Fruit fly (Drosophila melanogaster): ENCODE measurements around the gene CG42504.

The CG42504 gene

dm6 chr3R:12078961-12079360 is 47.4 kb upstream of the CG42504 start (continued):
- TF ChIP-seq shn (GFP tag; optimal IDR thresholded peaks at IDR 0.05), result no peak
- peak; percentile 65 for TF ChIP-seq CG10209 (GFP tag; optimal IDR thresholded peaks at IDR 0.05)
- peak; percentile 79 for TF ChIP-seq Hand (GFP tag; optimal IDR thresholded peaks at IDR 0.05)
- TF ChIP-seq CG12236 (GFP tag; optimal IDR thresholded peaks at IDR 0.05), result no peak
- peak; percentile 68 for TF ChIP-seq CG1024 (GFP tag; IDR thresholded peaks at IDR 0.05)
- peak; percentile 73 for TF ChIP-seq seq (GFP tag; IDR thresholded peaks at IDR 0.05)
- TF ChIP-seq CHES-1-like (GFP tag; optimal IDR thresholded peaks at IDR 0.05), result no peak
- no peak for TF ChIP-seq gfzf (GFP tag; optimal IDR thresholded peaks at IDR 0.05)
- TF ChIP-seq CG17359 (tag; optimal IDR thresholded peaks at IDR 0.05), result peak; percentile 86
- TF ChIP-seq ems (GFP tag; optimal IDR thresholded peaks at IDR 0.05), result no peak
- TF ChIP-seq Ada2b (GFP tag; IDR thresholded peaks at IDR 0.05), result peak; percentile 83
- TF ChIP-seq pan (optimal IDR thresholded peaks at IDR 0.05), result no peak
- TF ChIP-seq pan (GFP tag; optimal IDR thresholded peaks at IDR 0.05 in 1 of 2, IDR thresholded peaks at IDR 0.05 in 1 of 2), result peak in 1 of 2 experiments; percentile 92
- TF ChIP-seq CG10565 (GFP tag; optimal IDR thresholded peaks at IDR 0.05), result no peak
- no peak for TF ChIP-seq CG13123 (GFP tag; optimal IDR thresholded peaks at IDR 0.05)
- peak; percentile 72 for TF ChIP-seq zfh1 (GFP tag; IDR thresholded peaks at IDR 0.05)
- TF ChIP-seq CG2120 (GFP tag; optimal IDR thresholded peaks at IDR 0.05), result peak; percentile 61
- TF ChIP-seq CG10366 (GFP tag; IDR thresholded peaks at IDR 0.05), result peak; percentile 83
- peak; percentile 23 for TF ChIP-seq CG34376 (GFP tag; optimal IDR thresholded peaks at IDR 0.05)
- TF ChIP-seq CG4820 (GFP tag; optimal IDR thresholded peaks at IDR 0.05), result no peak
- no peak for TF ChIP-seq Eip74EF (GFP tag; optimal IDR thresholded peaks at IDR 0.05)
- peak; percentile 87 for TF ChIP-seq dmrt99B (tag; optimal IDR thresholded peaks at IDR 0.05)
- peak; percentile 79 for TF ChIP-seq CG31441 (GFP tag; IDR thresholded peaks at IDR 0.05)
- peak; percentile 63 for TF ChIP-seq gsb-n (tag; optimal IDR thresholded peaks at IDR 0.05)
- TF ChIP-seq hkb (optimal IDR thresholded peaks at IDR 0.05), result no peak
- TF ChIP-seq hkb (GFP tag; IDR thresholded peaks at IDR 0.05), result peak; percentile 90
- peak; percentile 28 for TF ChIP-seq CG1529 (GFP tag; optimal IDR thresholded peaks at IDR 0.05)
- no peak for TF ChIP-seq CG7963 (GFP tag; IDR thresholded peaks at IDR 0.05; ENCODE audit: partially characterized antibody)
- TF ChIP-seq CG16813 (GFP tag; IDR thresholded peaks at IDR 0.05; ENCODE audit: partially characterized antibody), result no peak
- TF ChIP-seq pfk (GFP tag; optimal IDR thresholded peaks at IDR 0.05), result no peak
- no peak for TF ChIP-seq Pdp1 (GFP tag; optimal IDR thresholded peaks at IDR 0.05)
- no peak for TF ChIP-seq emc (GFP tag; optimal IDR thresholded peaks at IDR 0.05)
- no peak for TF ChIP-seq CG14710 (tag; optimal IDR thresholded peaks at IDR 0.05)
- TF ChIP-seq Spps (tag; optimal IDR thresholded peaks at IDR 0.05), result no peak
- TF ChIP-seq NfI (GFP tag; optimal IDR thresholded peaks at IDR 0.05), result peak; percentile 74
- peak; percentile 61 for TF ChIP-seq Fer2 (tag; optimal IDR thresholded peaks at IDR 0.05)
- peak; percentile 49; the same call in 1 of the 2 replicates for TF ChIP-seq klu (GFP tag; IDR thresholded peaks at IDR 0.05)
- peak; percentile 72; the same call in 2 of the 3 replicates for TF ChIP-seq ken (GFP tag; IDR thresholded peaks at IDR 0.05)
- no peak for TF ChIP-seq Hr39 (optimal IDR thresholded peaks at IDR 0.05)
- TF ChIP-seq Lim3 (GFP tag; IDR thresholded peaks at IDR 0.05), result 0 out of 2 replicates have a peak, but pooled peaks have one; percentile 30
- no peak for TF ChIP-seq NK7.1 (GFP tag; optimal IDR thresholded peaks at IDR 0.05)
- no peak for TF ChIP-seq yki (optimal IDR thresholded peaks at IDR 0.05)
- TF ChIP-seq CG9797 (GFP tag; optimal IDR thresholded peaks at IDR 0.05), result no peak
- TF ChIP-seq chif (GFP tag; optimal IDR thresholded peaks at IDR 0.05), result no peak
- peak; percentile 48 for TF ChIP-seq slou (GFP tag; optimal IDR thresholded peaks at IDR 0.05)
- peak; percentile 59 for TF ChIP-seq CG18619 (GFP tag; optimal IDR thresholded peaks at IDR 0.05)
- TF ChIP-seq row (GFP tag; IDR thresholded peaks at IDR 0.05), result peak; percentile 91
- TF ChIP-seq Sry-δ (GFP tag; optimal IDR thresholded peaks at IDR 0.05), result no peak
- TF ChIP-seq CG12219 (GFP tag; optimal IDR thresholded peaks at IDR 0.05), result peak; percentile 53
- TF ChIP-seq lola (GFP tag; optimal IDR thresholded peaks at IDR 0.05), result no peak
- TF ChIP-seq fd3F (GFP tag; optimal IDR thresholded peaks at IDR 0.05), result peak; percentile 60
- peak; percentile 85 for TF ChIP-seq CG15269 (tag; optimal IDR thresholded peaks at IDR 0.05)
